Worm (Caenorhabditis elegans): ENCODE data around the gene nhr-137.

DNA sequence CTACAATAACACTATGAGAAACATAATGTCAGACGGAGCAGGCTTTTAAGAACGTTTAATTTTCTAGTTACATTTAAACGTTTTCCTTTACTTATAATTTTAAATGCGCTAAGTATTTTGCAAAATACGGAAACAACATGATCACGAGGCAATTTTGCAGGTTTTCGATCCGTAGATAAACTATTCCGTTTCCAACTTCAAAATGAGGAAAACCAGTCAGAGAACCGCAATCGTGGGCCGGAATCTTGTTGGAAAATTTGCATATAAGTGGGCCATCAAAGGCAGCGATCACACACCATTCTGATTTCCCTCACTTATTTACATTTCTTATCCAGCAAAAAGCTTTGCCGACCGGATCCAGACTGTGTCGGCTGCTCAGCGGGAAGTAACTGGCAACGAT lies 3.7 kb upstream of the nhr-137 start, which contains the start of gene col-172:
- TF ChIP-seq snpc-4 (tag; optimal IDR thresholded peaks at IDR 0.05) (no peak), mab-5 (tag; optimal IDR thresholded peaks at IDR 0.05) (no peak), unc-39 (tag; optimal IDR thresholded peaks at IDR 0.05) (no peak)
